Fruit fly (Drosophila melanogaster) whole organism: Measurements from ENCODE around the gene Cyp6v1.

ENCODE experiments used
- CG8478 ChIP-seq: fragments of >200 bp; optimal IDR thresholded peaks from 2 replicates; lab custom pipeline; 2018; ENCODE audit warnings: inconsistent platforms
- psq ChIP-seq: fragments of >200 bp; optimal IDR thresholded peaks from 2 replicates; lab custom pipeline; 2017

dm6 chrX:20632115-20632514 is 24.8 kb upstream of the Cyp6v1 start:
- no peak for TF ChIP-seq psq (lab: Kevin White, UChicago)
- TF ChIP-seq CG8478 (lab: Kevin White, UChicago), result no peak
